Worm (Caenorhabditis elegans) whole organism, midembryonic: ENCODE measurements around the gene sec-6.

Source experiments
- T22C8.4 ChIP-seq: fragments of 200-800 bp; sonication (Bioruptor generic); IDR thresholded peaks from 2 replicates; pipeline ENCODE4 v1.3.6; 2022; ENCODE audit warnings: missing genetic modification characterization, missing compliant biosample characterization
- flt-1 ChIP-seq: fragments of 200-800 bp; sonication (Bioruptor generic); IDR thresholded peaks from 2 replicates; pipeline ENCODE4 v1.3.6; 2022; ENCODE audit warnings: missing genetic modification characterization, missing compliant biosample characterization
- ref-1 ChIP-seq: fragments of 200-800 bp; sonication (Bioruptor generic); conservative IDR thresholded peaks from 2 replicates; pipeline ENCODE4 v1.3.6; 2022; ENCODE audit warnings: missing genetic modification reagents, missing genetic modification characterization, missing compliant biosample characterization
- tab-1 ChIP-seq: fragments of 200-800 bp; sonication (Bioruptor generic); IDR thresholded peaks from 2 replicates; pipeline ENCODE4 v1.3.6; 2022; ENCODE audit warnings: missing genetic modification characterization, missing compliant biosample characterization

DNA sequence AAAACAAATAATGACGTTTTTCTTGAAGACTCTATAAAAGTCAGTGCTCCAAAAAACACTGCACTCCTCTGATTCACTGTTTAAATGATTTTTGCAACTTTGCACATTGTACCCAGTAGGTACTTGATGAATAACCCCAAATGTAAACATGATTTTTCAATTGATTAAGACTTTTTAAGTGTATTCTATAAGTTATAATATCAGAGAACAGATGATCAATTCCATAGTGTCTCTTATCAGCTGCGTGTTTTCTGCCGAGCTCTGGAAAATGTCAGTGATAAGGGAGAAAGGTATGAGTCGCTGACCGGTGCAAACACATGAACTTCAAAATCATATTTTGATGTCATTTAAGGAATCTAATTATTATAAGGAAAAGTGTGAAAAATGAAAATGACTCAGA is 35.6 kb upstream of the sec-6 start:
- TF ChIP-seq flt-1 (GFP tag; lab: Robert Waterston, UW) (no peak), T22C8.4 (no peak), tab-1 (GFP tag; lab: Robert Waterston, UW) (no peak), ref-1 (GFP tag; lab: Robert Waterston, UW) (no peak)
